Worm (Caenorhabditis elegans) whole organism, early embryonic: ENCODE data around the gene M02B1.4.

Source experiments
- B0310.2 ChIP-seq: sonication (generic microtip); optimal IDR thresholded peaks from 2 replicates; lab custom pipeline; 2016; ENCODE audit warnings: mild to moderate bottlenecking, missing genetic modification characterization, missing compliant biosample characterization
- F13C5.2 ChIP-seq: sonication (generic microtip); optimal IDR thresholded peaks from 2 replicates; lab custom pipeline; 2017; ENCODE audit warnings: mild to moderate bottlenecking, missing genetic modification characterization, inconsistent platforms, missing compliant biosample characterization
- aly-1 ChIP-seq: sonication (generic microtip); optimal IDR thresholded peaks from 2 replicates; lab custom pipeline; 2016; ENCODE audit warnings: missing genetic modification characterization, missing compliant biosample characterization
- ama-1 ChIP-seq: fragments of 150-350 bp; optimal IDR thresholded peaks from 2 replicates; lab custom pipeline; 2014
- ceh-13 ChIP-seq: fragments of 200-800 bp; sonication (Bioruptor generic); optimal IDR thresholded peaks from 2 replicates; lab custom pipeline; 2018; ENCODE audit warnings: mild to moderate bottlenecking, missing genetic modification characterization, missing compliant biosample characterization
- ceh-36 ChIP-seq: sonication (generic microtip); optimal IDR thresholded peaks from 2 replicates; lab custom pipeline; 2016; ENCODE audit warnings: missing genetic modification characterization, inconsistent platforms, missing compliant biosample characterization
- ets-7 ChIP-seq: sonication (generic microtip); optimal IDR thresholded peaks from 2 replicates; lab custom pipeline; 2016; ENCODE audit warnings: missing genotype, missing genetic modification characterization, missing compliant biosample characterization
- flt-1 ChIP-seq: fragments of 200-800 bp; sonication (Bioruptor generic); IDR thresholded peaks from 2 replicates; pipeline ENCODE4 v1.3.6; 2022; ENCODE audit warnings: missing genetic modification characterization, missing compliant biosample characterization
- hmbx-1 ChIP-seq: sonication (generic microtip); optimal IDR thresholded peaks from 2 replicates; lab custom pipeline; 2016; ENCODE audit warnings: mild to moderate bottlenecking, missing genetic modification characterization, missing compliant biosample characterization
- hmg-4 ChIP-seq: fragments of 200-800 bp; sonication (Bioruptor generic); optimal IDR thresholded peaks from 2 replicates; lab custom pipeline; 2018; ENCODE audit warnings: mild to moderate bottlenecking, missing genetic modification characterization, missing compliant biosample characterization
- hnd-1 ChIP-seq: sonication (generic microtip); optimal IDR thresholded peaks from 2 replicates; lab custom pipeline; 2016; ENCODE audit warnings: missing genetic modification characterization, missing compliant biosample characterization
- pes-1 ChIP-seq: fragments of 200-800 bp; sonication (Bioruptor generic); IDR thresholded peaks from 2 replicates; pipeline ENCODE4 v1.3.6; 2022; ENCODE audit warnings: missing genetic modification reagents, missing genetic modification characterization, missing compliant biosample characterization
- scrt-1 ChIP-seq: fragments of 200-800 bp; sonication (Bioruptor generic); IDR thresholded peaks from 2 replicates; pipeline ENCODE4 v1.3.6; 2022; ENCODE audit warnings: missing genetic modification characterization, missing compliant biosample characterization
- sea-1 ChIP-seq: fragments of 200-800 bp; sonication (Bioruptor generic); conservative IDR thresholded peaks from 2 replicates; pipeline ENCODE4 v1.3.6; 2022; ENCODE audit warnings: missing genetic modification characterization, missing compliant biosample characterization
- tbx-11 ChIP-seq: fragments of 200-800 bp; sonication (Bioruptor generic); IDR thresholded peaks from 2 replicates; pipeline ENCODE4 v1.3.6; 2022; ENCODE audit warnings: missing genetic modification characterization, missing compliant biosample characterization
- tbx-37 ChIP-seq: fragments of 200-800 bp; sonication (Bioruptor generic); conservative IDR thresholded peaks from 2 replicates; pipeline ENCODE4 v1.3.6; 2022; ENCODE audit warnings: missing genetic modification reagents, missing genetic modification characterization, missing compliant biosample characterization
- tra-4 ChIP-seq: sonication (generic microtip); optimal IDR thresholded peaks from 2 replicates; lab custom pipeline; 2017; ENCODE audit warnings: missing genetic modification characterization, missing compliant biosample characterization

M02B1.4 gene

ce11 chrIV:12792494-12792893 lies 32.6 kb downstream of the M02B1.4 start, which contains the start of gene F07C6.6:
Gene F07C6.6 (plus strand): TSS chrIV:12792794.
- TF ChIP-seq F13C5.2 = no peak
- no peak for TF ChIP-seq ceh-13 (GFP tag; lab: Kevin White, UChicago)
- no peak for TF ChIP-seq pes-1 (GFP tag; lab: Robert Waterston, UW)
- no peak for TF ChIP-seq ets-7 (tag; lab: Kevin White, UChicago)
- no peak for TF ChIP-seq tra-4
- no peak for TF ChIP-seq ama-1
- TF ChIP-seq ceh-36 = no peak
- no peak for TF ChIP-seq hnd-1
- TF ChIP-seq hmbx-1 = no peak
- TF ChIP-seq scrt-1 (GFP tag; lab: Robert Waterston, UW) = no peak
- no peak for TF ChIP-seq tbx-37
- TF ChIP-seq aly-1 (tag; lab: Kevin White, UChicago) = no peak
- TF ChIP-seq sea-1 (GFP tag; lab: Robert Waterston, UW) = no peak

ce11 chrIV:12790871-12791270 lies 34.2 kb downstream of the M02B1.4 start, which contains the start of gene F07C6.2:
Gene F07C6.2 (plus strand): TSS chrIV:12791171.
- TF ChIP-seq hmg-4 (GFP tag; lab: Kevin White, UChicago) = no peak
- no peak for TF ChIP-seq scrt-1 (GFP tag; lab: Robert Waterston, UW)
- TF ChIP-seq tbx-37 = no peak
- TF ChIP-seq sea-1 (GFP tag; lab: Robert Waterston, UW) = no peak
- no peak for TF ChIP-seq F13C5.2
- no peak for TF ChIP-seq flt-1 (GFP tag; lab: Robert Waterston, UW)
- TF ChIP-seq aly-1 (tag; lab: Kevin White, UChicago) = no peak
- TF ChIP-seq ceh-36 = no peak
- no peak for TF ChIP-seq ceh-13 (GFP tag; lab: Kevin White, UChicago)
- TF ChIP-seq pes-1 (GFP tag; lab: Robert Waterston, UW) = no peak
- no peak for TF ChIP-seq hmbx-1
- TF ChIP-seq ets-7 (tag; lab: Kevin White, UChicago) = no peak
- TF ChIP-seq tbx-11 (GFP tag; lab: Robert Waterston, UW) = no peak

ce11 chrIV:12789088-12789487 lies 36.0 kb downstream of the M02B1.4 start, which contains the start of gene F07C6.3:
Gene F07C6.3 (plus strand): TSS chrIV:12789235.
- TF ChIP-seq hmg-4 (GFP tag; lab: Kevin White, UChicago) (no peak), hnd-1 (no peak), sea-1 (GFP tag; lab: Robert Waterston, UW) (no peak), flt-1 (GFP tag; lab: Robert Waterston, UW) (no peak), tbx-37 (no peak), ets-7 (tag; lab: Kevin White, UChicago) (no peak), scrt-1 (GFP tag; lab: Robert Waterston, UW) (no peak), pes-1 (GFP tag; lab: Robert Waterston, UW) (no peak), ceh-36 (no peak), ceh-13 (GFP tag; lab: Kevin White, UChicago) (no peak), B0310.2 (no peak), F13C5.2 (no peak), hmbx-1 (no peak)

- TF ChIP-seq tbx-11 (GFP tag; lab: Robert Waterston, UW) = no peak
- TF ChIP-seq hmbx-1 = no peak
- TF ChIP-seq tbx-37 = no peak
- TF ChIP-seq B0310.2 = no peak
- no peak for TF ChIP-seq tra-4
- no peak for TF ChIP-seq ama-1
- TF ChIP-seq aly-1 (tag; lab: Kevin White, UChicago) = no peak
- no peak for TF ChIP-seq sea-1 (GFP tag; lab: Robert Waterston, UW)
- no peak for TF ChIP-seq hmg-4 (GFP tag; lab: Kevin White, UChicago)
- no peak for TF ChIP-seq scrt-1 (GFP tag; lab: Robert Waterston, UW)
- no peak for TF ChIP-seq flt-1 (GFP tag; lab: Robert Waterston, UW)
- TF ChIP-seq hnd-1 = no peak
- no peak for TF ChIP-seq ceh-13 (GFP tag; lab: Kevin White, UChicago)
- TF ChIP-seq F13C5.2 = no peak
- no peak for TF ChIP-seq pes-1 (GFP tag; lab: Robert Waterston, UW)
- no peak for TF ChIP-seq ets-7 (tag; lab: Kevin White, UChicago)
- TF ChIP-seq ceh-36 = no peak
Measured at ce11 chrIV:12785988-12786387, 39.1 kb downstream of the M02B1.4 start.

ce11 chrIV:12783165-12783564 lies 41.9 kb downstream of the M02B1.4 start:
- TF ChIP-seq hmbx-1 = no peak
- TF ChIP-seq F13C5.2 = no peak
- TF ChIP-seq tra-4 = no peak
- no peak for TF ChIP-seq hnd-1
- TF ChIP-seq scrt-1 (GFP tag; lab: Robert Waterston, UW) = no peak
- no peak for TF ChIP-seq ets-7 (tag; lab: Kevin White, UChicago)
- TF ChIP-seq B0310.2 = no peak
- TF ChIP-seq tbx-37 = no peak
- TF ChIP-seq sea-1 (GFP tag; lab: Robert Waterston, UW) = no peak
- no peak for TF ChIP-seq flt-1 (GFP tag; lab: Robert Waterston, UW)
- no peak for TF ChIP-seq ama-1
- TF ChIP-seq tbx-11 (GFP tag; lab: Robert Waterston, UW) = no peak
- TF ChIP-seq aly-1 (tag; lab: Kevin White, UChicago) = no peak
- no peak for TF ChIP-seq ceh-36
- TF ChIP-seq hmg-4 (GFP tag; lab: Kevin White, UChicago) = no peak
- TF ChIP-seq ceh-13 (GFP tag; lab: Kevin White, UChicago) = no peak
- no peak for TF ChIP-seq pes-1 (GFP tag; lab: Robert Waterston, UW)

ce11 chrIV:12781804-12782449 lies 43.2 kb downstream of the M02B1.4 start:
- TF ChIP-seq sea-1 (GFP tag; lab: Robert Waterston, UW) = 0 out of 2 replicates have a peak, but pooled peaks have one; percentile 40
- TF ChIP-seq hnd-1 = no peak

- TF ChIP-seq F13C5.2 = no peak
- no peak for TF ChIP-seq hmg-4 (GFP tag; lab: Kevin White, UChicago)
- TF ChIP-seq hmbx-1 = no peak
- no peak for TF ChIP-seq ceh-13 (GFP tag; lab: Kevin White, UChicago)
- TF ChIP-seq tbx-37 = no peak
- TF ChIP-seq sea-1 (GFP tag; lab: Robert Waterston, UW) = no peak
- TF ChIP-seq aly-1 (tag; lab: Kevin White, UChicago) = no peak
- TF ChIP-seq ceh-36 = no peak
- TF ChIP-seq ets-7 (tag; lab: Kevin White, UChicago) = no peak
- TF ChIP-seq scrt-1 (GFP tag; lab: Robert Waterston, UW) = no peak
- TF ChIP-seq ama-1 = no peak
- TF ChIP-seq tbx-11 (GFP tag; lab: Robert Waterston, UW) = no peak
- no peak for TF ChIP-seq pes-1 (GFP tag; lab: Robert Waterston, UW)
Measured at ce11 chrIV:12780980-12781379, 44.1 kb downstream of the M02B1.4 start.
